Worm (Caenorhabditis elegans) whole organism, mixed stage, embryonic: ENCODE results near the gene mpdu-1.

Experiments used
- M03D4.4 ChIP-seq: sonication (generic microtip); optimal IDR thresholded peaks from 2 replicates; lab custom pipeline; 2017; ENCODE audit warnings: mild to moderate bottlenecking, missing genetic modification characterization, missing compliant biosample characterization
- bed-3 ChIP-seq: fragments of 200-800 bp; sonication (Bioruptor generic); optimal IDR thresholded peaks from 3 replicates; lab custom pipeline; 2018; ENCODE audit warnings: mild to moderate bottlenecking, missing genetic modification characterization, moderate library complexity, missing compliant biosample characterization
- blmp-1 ChIP-seq: fragments of 150-350 bp; optimal IDR thresholded peaks from 2 replicates; lab custom pipeline; 2014; ENCODE audit warnings: missing biosample characterization, missing genetic modification characterization
- ceh-39 ChIP-seq: fragments of 150-350 bp; optimal IDR thresholded peaks from 2 replicates; lab custom pipeline; 2014; ENCODE audit warnings: missing biosample characterization, missing genetic modification characterization
- ceh-43 ChIP-seq: fragments of 200-800 bp; sonication (Bioruptor generic); optimal IDR thresholded peaks from 2 replicates; lab custom pipeline; 2018; ENCODE audit warnings: mild to moderate bottlenecking, missing genetic modification characterization, moderate library complexity, missing compliant biosample characterization
- ceh-83 ChIP-seq: fragments of 200-800 bp; sonication (Bioruptor generic); optimal IDR thresholded peaks from 2 replicates; lab custom pipeline; 2018; ENCODE audit warnings: mild to moderate bottlenecking, missing genetic modification characterization, missing compliant biosample characterization
- ces-1 ChIP-seq: fragments of 150-350 bp; optimal IDR thresholded peaks from 2 replicates; lab custom pipeline; 2014; ENCODE audit warnings: missing biosample characterization, missing genetic modification reagents, missing genetic modification characterization
- cnd-1 ChIP-seq: fragments of 200-800 bp; sonication (Bioruptor generic); optimal IDR thresholded peaks from 2 replicates; lab custom pipeline; 2018; ENCODE audit warnings: mild to moderate bottlenecking, missing genetic modification characterization, missing compliant biosample characterization
- drap-1 ChIP-seq: fragments of 200-800 bp; sonication (Bioruptor generic); optimal IDR thresholded peaks from 3 replicates; lab custom pipeline; 2018; ENCODE audit warnings: mild to moderate bottlenecking, missing genetic modification characterization, missing compliant biosample characterization
- elt-1 ChIP-seq: sonication (generic microtip); optimal IDR thresholded peaks from 2 replicates; lab custom pipeline; 2017; ENCODE audit warnings: missing genetic modification characterization, mild to moderate bottlenecking, missing compliant biosample characterization, antibody characterized with exemption, moderate library complexity, borderline replicate concordance; ENCODE audit not compliant: insufficient read depth
- elt-3 ChIP-seq: fragments of 150-350 bp; optimal IDR thresholded peaks from 2 replicates; lab custom pipeline; 2014; ENCODE audit warnings: missing biosample characterization, missing genetic modification characterization
- flh-1 ChIP-seq: fragments of 200-800 bp; sonication (Bioruptor generic); optimal IDR thresholded peaks from 2 replicates; lab custom pipeline; 2018; ENCODE audit warnings: mild to moderate bottlenecking, missing genetic modification characterization, moderate library complexity, missing compliant biosample characterization
- ham-2 ChIP-seq: fragments of 200-800 bp; sonication (Bioruptor generic); optimal IDR thresholded peaks from 2 replicates; lab custom pipeline; 2018; ENCODE audit warnings: mild to moderate bottlenecking, missing genetic modification characterization, missing compliant biosample characterization
- lin-32 ChIP-seq: fragments of 200-800 bp; sonication (Bioruptor generic); optimal IDR thresholded peaks from 2 replicates; lab custom pipeline; 2018; ENCODE audit warnings: mild to moderate bottlenecking, missing genetic modification characterization, missing compliant biosample characterization
- lsy-2 ChIP-seq: fragments of 150-350 bp; optimal IDR thresholded peaks from 2 replicates; lab custom pipeline; 2014; ENCODE audit warnings: missing biosample characterization, missing genetic modification characterization
- mab-5 ChIP-seq: fragments of 150-350 bp; optimal IDR thresholded peaks from 2 replicates; lab custom pipeline; 2014; ENCODE audit warnings: missing biosample characterization, missing genetic modification characterization
- mep-1 ChIP-seq: fragments of 150-350 bp; optimal IDR thresholded peaks from 2 replicates; lab custom pipeline; 2017; ENCODE audit warnings: missing biosample characterization, missing genetic modification reagents, missing genetic modification characterization, inconsistent platforms
- mls-2 ChIP-seq: sonication (generic microtip); optimal IDR thresholded peaks from 2 replicates; lab custom pipeline; 2016; ENCODE audit warnings: mild to moderate bottlenecking, missing genetic modification characterization, moderate library complexity, missing compliant biosample characterization
- nhr-12 ChIP-seq: fragments of 150-350 bp; optimal IDR thresholded peaks from 2 replicates; lab custom pipeline; 2014; ENCODE audit warnings: missing biosample characterization, missing genetic modification characterization
- nhr-2 ChIP-seq: fragments of 150-350 bp; optimal IDR thresholded peaks from 2 replicates; lab custom pipeline; 2014; ENCODE audit warnings: missing biosample characterization, missing genetic modification characterization
- nhr-237 ChIP-seq: fragments of 150-350 bp; optimal IDR thresholded peaks from 2 replicates; lab custom pipeline; 2014; ENCODE audit warnings: missing biosample characterization, missing genetic modification characterization
- nhr-28 ChIP-seq: fragments of 150-350 bp; optimal IDR thresholded peaks from 2 replicates; lab custom pipeline; 2014; ENCODE audit warnings: missing biosample characterization, missing genetic modification characterization
- nhr-76 ChIP-seq: sonication (generic microtip); optimal IDR thresholded peaks from 2 replicates; lab custom pipeline; 2017; ENCODE audit warnings: missing biosample characterization, missing genetic modification characterization
- pha-4 ChIP-seq: fragments of 150-350 bp; optimal IDR thresholded peaks from 2 replicates; lab custom pipeline; 2018; ENCODE audit warnings: missing biosample characterization, missing genetic modification reagents, missing genetic modification characterization
- sem-2 ChIP-seq: fragments of 200-800 bp; sonication (Bioruptor generic); optimal IDR thresholded peaks from 2 replicates; lab custom pipeline; 2018; ENCODE audit warnings: mild to moderate bottlenecking, missing genetic modification characterization, missing compliant biosample characterization
- snpc-4 ChIP-seq: fragments of 150-350 bp; optimal IDR thresholded peaks from 2 replicates; lab custom pipeline; 2014; ENCODE audit warnings: missing biosample characterization, missing genetic modification characterization
- sptf-1 ChIP-seq: sonication (generic microtip); optimal IDR thresholded peaks from 2 replicates; lab custom pipeline; 2017; ENCODE audit warnings: mild to moderate bottlenecking, missing genetic modification characterization, moderate library complexity, missing compliant biosample characterization
- tbx-8 ChIP-seq: fragments of 200-800 bp; sonication (Bioruptor generic); optimal IDR thresholded peaks from 2 replicates; lab custom pipeline; 2018; ENCODE audit warnings: mild to moderate bottlenecking, missing genetic modification characterization, moderate library complexity, missing compliant biosample characterization
- unc-120 ChIP-seq: sonication (generic microtip); optimal IDR thresholded peaks from 2 replicates; lab custom pipeline; 2017; ENCODE audit warnings: missing genetic modification characterization, missing compliant biosample characterization; ENCODE audit not compliant: poor library complexity, severe bottlenecking
- unc-39 ChIP-seq: fragments of 150-350 bp; optimal IDR thresholded peaks from 2 replicates; lab custom pipeline; 2014; ENCODE audit warnings: missing biosample characterization, missing genetic modification characterization
- unc-62 ChIP-seq: fragments of 150-350 bp; optimal IDR thresholded peaks from 2 replicates; lab custom pipeline; 2014; ENCODE audit warnings: missing biosample characterization, missing genetic modification reagents, missing genetic modification characterization
- zip-8 ChIP-seq: fragments of 150-350 bp; optimal IDR thresholded peaks from 2 replicates; lab custom pipeline; 2014; ENCODE audit warnings: missing biosample characterization, missing genetic modification characterization
- ztf-11 ChIP-seq: fragments of 150-350 bp; optimal IDR thresholded peaks from 2 replicates; lab custom pipeline; 2014; ENCODE audit warnings: missing biosample characterization, missing genetic modification characterization

The mpdu-1 gene

ce11 chrV:8402392-8402791 lies 43.4 kb upstream of the mpdu-1 start, which contains the start of gene F52E1.9:
Gene F52E1.9, minus strand, starts transcription at chrV:8402669.
- TF ChIP-seq sem-2 (GFP tag; lab: Kevin White, UChicago) (no peak), unc-39 (tag; lab: Kevin White, UChicago) (no peak), ztf-11 (tag; lab: Kevin White, UChicago) (no peak), tbx-8 (no peak), ceh-43 (GFP tag; lab: Kevin White, UChicago) (no peak), drap-1 (no peak), ces-1 (GFP tag; lab: Kevin White, UChicago) (no peak), nhr-76 (tag; lab: Kevin White, UChicago) (no peak), cnd-1 (tag; lab: Kevin White, UChicago) (no peak), nhr-237 (tag; lab: Kevin White, UChicago) (no peak), unc-120 (tag; lab: Kevin White, UChicago) (no peak), ceh-83 (GFP tag; lab: Kevin White, UChicago) (no peak), lin-32 (no peak), elt-3 (tag; lab: Kevin White, UChicago) (no peak), nhr-2 (tag; lab: Kevin White, UChicago) (no peak), mab-5 (tag; lab: Kevin White, UChicago) (no peak)

ce11 chrV:8401267-8401666 lies 42.3 kb upstream of the mpdu-1 start:
- TF ChIP-seq elt-3 (tag; lab: Kevin White, UChicago) = no peak
- TF ChIP-seq elt-1 (tag; lab: Kevin White, UChicago) = no peak
- no peak for TF ChIP-seq ceh-83 (GFP tag; lab: Kevin White, UChicago)
- TF ChIP-seq nhr-12 (tag; lab: Kevin White, UChicago) = no peak
- no peak for TF ChIP-seq M03D4.4
- TF ChIP-seq nhr-2 (tag; lab: Kevin White, UChicago) = no peak
- TF ChIP-seq flh-1 (GFP tag; lab: Kevin White, UChicago) = no peak
- no peak for TF ChIP-seq lsy-2 (tag; lab: Kevin White, UChicago)
- TF ChIP-seq, all 35 proteins: peak for 0

ce11 chrV:8400808-8401207 lies 41.8 kb upstream of the mpdu-1 start:
- TF ChIP-seq lsy-2 (tag; lab: Kevin White, UChicago) (no peak), unc-62 (GFP tag; lab: Kevin White, UChicago) (no peak), elt-3 (tag; lab: Kevin White, UChicago) (no peak), mep-1 (tag; lab: Kevin White, UChicago) (no peak), nhr-12 (tag; lab: Kevin White, UChicago) (no peak)

ce11 chrV:8394357-8394850 lies 35.4 kb upstream of the mpdu-1 start, which contains the start of the genes pho-6 and F52E1.3:
Gene pho-6, minus strand, starts transcription at chrV:8394457.
Gene F52E1.3, plus strand, starts transcription at chrV:8394800.
- TF ChIP-seq ceh-43 (GFP tag; lab: Kevin White, UChicago) (no peak), pha-4 (tag; lab: Kevin White, UChicago) (no peak), ceh-39 (tag; lab: Kevin White, UChicago) (no peak), bed-3 (GFP tag; lab: Kevin White, UChicago) (no peak)

- no peak for TF ChIP-seq unc-120 (tag; lab: Kevin White, UChicago)
- no peak for TF ChIP-seq mab-5 (tag; lab: Kevin White, UChicago)
- no peak for TF ChIP-seq bed-3 (GFP tag; lab: Kevin White, UChicago)
- TF ChIP-seq nhr-237 (tag; lab: Kevin White, UChicago) = no peak
- TF ChIP-seq ceh-43 (GFP tag; lab: Kevin White, UChicago) = no peak
- TF ChIP-seq nhr-28 (tag; lab: Kevin White, UChicago) = no peak
- TF ChIP-seq ceh-83 (GFP tag; lab: Kevin White, UChicago) = no peak
- TF ChIP-seq blmp-1 = no peak
- no peak for TF ChIP-seq ces-1 (GFP tag; lab: Kevin White, UChicago)
- no peak for TF ChIP-seq unc-62 (GFP tag; lab: Kevin White, UChicago)
- TF ChIP-seq, all 35 proteins: peak for 0
Observed at ce11 chrV:8389307-8389706, 30.3 kb upstream of the mpdu-1 start.

ce11 chrV:8387056-8387455 lies 28.1 kb upstream of the mpdu-1 start, which contains the start of gene gcy-7:
Gene gcy-7, plus strand, starts transcription at chrV:8387356.
- no peak for TF ChIP-seq cnd-1 (tag; lab: Kevin White, UChicago)
- no peak for TF ChIP-seq flh-1 (GFP tag; lab: Kevin White, UChicago)
- TF ChIP-seq elt-3 (tag; lab: Kevin White, UChicago) = no peak
- TF ChIP-seq sptf-1 = no peak
- no peak for TF ChIP-seq mep-1 (tag; lab: Kevin White, UChicago)
- no peak for TF ChIP-seq drap-1
- TF ChIP-seq zip-8 (tag; lab: Kevin White, UChicago) = no peak
- TF ChIP-seq sem-2 (GFP tag; lab: Kevin White, UChicago) = no peak
- no peak for TF ChIP-seq blmp-1
- TF ChIP-seq ztf-11 (tag; lab: Kevin White, UChicago) = no peak
- no peak for TF ChIP-seq mab-5 (tag; lab: Kevin White, UChicago)
- TF ChIP-seq snpc-4 (tag; lab: Kevin White, UChicago) = no peak
- TF ChIP-seq ham-2 (GFP tag; lab: Kevin White, UChicago) = no peak
- no peak for TF ChIP-seq bed-3 (GFP tag; lab: Kevin White, UChicago)
- TF ChIP-seq unc-120 (tag; lab: Kevin White, UChicago) = no peak
- TF ChIP-seq mls-2 (tag; lab: Kevin White, UChicago) = no peak
- no peak for TF ChIP-seq nhr-2 (tag; lab: Kevin White, UChicago)
- TF ChIP-seq pha-4 (tag; lab: Kevin White, UChicago) = no peak
- no peak for TF ChIP-seq nhr-12 (tag; lab: Kevin White, UChicago)
